Worm (Caenorhabditis elegans) whole organism, late embryonic: Measurements from ENCODE around the gene clec-128.
A peak's percentile ranks its signal among the peaks of the same experiment; 100 is the strongest.

Experiments
- C08G9.2 ChIP-seq: sonication (generic microtip); optimal IDR thresholded peaks from 2 replicates; lab custom pipeline; 2016; ENCODE audit warnings: mild to moderate bottlenecking, missing genetic modification characterization, moderate library complexity, missing compliant biosample characterization
- F13H6.1 ChIP-seq: sonication (generic microtip); optimal IDR thresholded peaks from 2 replicates; lab custom pipeline; 2016; ENCODE audit warnings: missing genetic modification characterization, missing compliant biosample characterization
- K09A11.1 ChIP-seq: sonication (generic microtip); optimal IDR thresholded peaks from 2 replicates; lab custom pipeline; 2017; ENCODE audit warnings: antibody characterized with exemption, mild to moderate bottlenecking, missing genetic modification characterization, missing compliant biosample characterization; ENCODE audit not compliant: insufficient read depth
- T23F11.4 ChIP-seq: fragments of 200-800 bp; sonication (Bioruptor generic); optimal IDR thresholded peaks from 2 replicates; lab custom pipeline; 2018; ENCODE audit warnings: mild to moderate bottlenecking, missing genetic modification characterization, missing compliant biosample characterization
- ahr-1 ChIP-seq: sonication (generic microtip); optimal IDR thresholded peaks from 2 replicates; lab custom pipeline; 2016; ENCODE audit warnings: missing genetic modification characterization, missing compliant biosample characterization
- ama-1 ChIP-seq: fragments of 150-350 bp; optimal IDR thresholded peaks from 2 replicates; lab custom pipeline; 2014
- ceh-14 ChIP-seq: sonication (generic microtip); optimal IDR thresholded peaks from 2 replicates; lab custom pipeline; 2016; ENCODE audit warnings: missing genotype, missing genetic modification characterization, missing compliant biosample characterization
- ceh-18 ChIP-seq: sonication (generic microtip); optimal IDR thresholded peaks from 2 replicates; lab custom pipeline; 2016; ENCODE audit warnings: missing genetic modification characterization, missing compliant biosample characterization
- ceh-2 ChIP-seq: sonication (generic microtip); optimal IDR thresholded peaks from 2 replicates; lab custom pipeline; 2016; ENCODE audit warnings: missing genotype, missing genetic modification characterization, missing compliant biosample characterization
- ceh-24 ChIP-seq: sonication (generic microtip); optimal IDR thresholded peaks from 2 replicates; lab custom pipeline; 2016; ENCODE audit warnings: mild to moderate bottlenecking, missing genetic modification characterization, missing compliant biosample characterization
- ceh-34 ChIP-seq: sonication (generic microtip); optimal IDR thresholded peaks from 2 replicates; lab custom pipeline; 2016; ENCODE audit warnings: mild to moderate bottlenecking, missing genetic modification characterization, missing compliant biosample characterization
- ceh-45 ChIP-seq: fragments of 200-800 bp; sonication (Bioruptor generic); IDR thresholded peaks from 2 replicates; pipeline ENCODE4 v1.3.6; 2022; ENCODE audit warnings: missing genetic modification reagents, missing genetic modification characterization, missing compliant biosample characterization
- ceh-9 ChIP-seq: sonication (generic microtip); optimal IDR thresholded peaks from 2 replicates; lab custom pipeline; 2016; ENCODE audit warnings: mild to moderate bottlenecking, missing genetic modification characterization, inconsistent platforms, missing compliant biosample characterization
- dmd-4 ChIP-seq: sonication (generic microtip); optimal IDR thresholded peaks from 2 replicates; lab custom pipeline; 2016; ENCODE audit warnings: borderline replicate concordance, missing genetic modification characterization, missing compliant biosample characterization
- elt-2 ChIP-seq: sonication (generic microtip); optimal IDR thresholded peaks from 2 replicates; lab custom pipeline; 2016; ENCODE audit warnings: missing genetic modification reagents, missing genetic modification characterization, missing compliant biosample characterization
- fax-1 ChIP-seq: sonication (generic microtip); optimal IDR thresholded peaks from 2 replicates; lab custom pipeline; 2016; ENCODE audit warnings: missing genotype, missing genetic modification characterization, missing compliant biosample characterization
- fkh-10 ChIP-seq: fragments of 150-350 bp; optimal IDR thresholded peaks from 2 replicates; lab custom pipeline; 2014; ENCODE audit warnings: missing biosample characterization, missing genetic modification reagents, missing genetic modification characterization
- fkh-6 ChIP-seq: sonication (generic microtip); optimal IDR thresholded peaks from 2 replicates; lab custom pipeline; 2016; ENCODE audit warnings: missing genetic modification characterization, missing compliant biosample characterization
- hlh-13 ChIP-seq: fragments of 200-800 bp; sonication (Bioruptor generic); optimal IDR thresholded peaks from 2 replicates; lab custom pipeline; 2018; ENCODE audit warnings: mild to moderate bottlenecking, missing genetic modification characterization, missing compliant biosample characterization
- hlh-15 ChIP-seq: sonication (generic microtip); optimal IDR thresholded peaks from 2 replicates; lab custom pipeline; 2016; ENCODE audit warnings: missing genetic modification characterization, missing compliant biosample characterization
- lin-11 ChIP-seq: fragments of 200-800 bp; sonication (Bioruptor generic); optimal IDR thresholded peaks from 2 replicates; lab custom pipeline; 2018; ENCODE audit warnings: mild to moderate bottlenecking, missing genetic modification characterization, missing compliant biosample characterization
- madf-2 ChIP-seq: sonication (generic microtip); optimal IDR thresholded peaks from 2 replicates; lab custom pipeline; 2017; ENCODE audit warnings: missing genetic modification characterization, missing compliant biosample characterization
- nfya-1 ChIP-seq: sonication (generic microtip); optimal IDR thresholded peaks from 2 replicates; lab custom pipeline; 2017; ENCODE audit warnings: missing genetic modification characterization, mild to moderate bottlenecking, missing compliant biosample characterization, antibody characterized with exemption, moderate library complexity
- nhr-232 ChIP-seq: sonication (generic microtip); optimal IDR thresholded peaks from 2 replicates; lab custom pipeline; 2016; ENCODE audit warnings: missing genetic modification characterization, missing compliant biosample characterization
- npax-4 ChIP-seq: sonication (generic microtip); optimal IDR thresholded peaks from 2 replicates; lab custom pipeline; 2016; ENCODE audit warnings: missing genetic modification characterization, missing compliant biosample characterization
- odd-2 ChIP-seq: sonication (generic microtip); optimal IDR thresholded peaks from 2 replicates; lab custom pipeline; 2017; ENCODE audit warnings: antibody characterized with exemption, mild to moderate bottlenecking, missing genetic modification characterization, missing compliant biosample characterization
- pax-1 ChIP-seq: fragments of 150-350 bp; optimal IDR thresholded peaks from 2 replicates; lab custom pipeline; 2014; ENCODE audit warnings: missing biosample characterization, missing genetic modification characterization
- pha-2 ChIP-seq: sonication (generic microtip); optimal IDR thresholded peaks from 2 replicates; lab custom pipeline; 2017; ENCODE audit warnings: mild to moderate bottlenecking, missing genetic modification characterization, missing compliant biosample characterization
- pha-4 ChIP-seq: fragments of 150-350 bp; optimal IDR thresholded peaks from 2 replicates; lab custom pipeline; 2018; ENCODE audit warnings: missing biosample characterization, missing genetic modification reagents, missing genetic modification characterization
- ref-2 ChIP-seq: sonication (generic microtip); optimal IDR thresholded peaks from 2 replicates; lab custom pipeline; 2016; ENCODE audit warnings: missing genetic modification characterization, missing compliant biosample characterization
- rnt-1 ChIP-seq: sonication (generic microtip); optimal IDR thresholded peaks from 2 replicates; lab custom pipeline; 2016; ENCODE audit warnings: missing genetic modification characterization, missing compliant biosample characterization
- sdc-2 ChIP-seq: sonication (generic microtip); optimal IDR thresholded peaks from 2 replicates; lab custom pipeline; 2016; ENCODE audit warnings: missing genotype, missing genetic modification characterization, missing compliant biosample characterization
- sox-2 ChIP-seq: fragments of 200-800 bp; sonication (Bioruptor generic); IDR thresholded peaks from 2 replicates; pipeline ENCODE4 v1.3.6; 2022; ENCODE audit warnings: missing genetic modification reagents, missing genetic modification characterization, missing compliant biosample characterization
- syd-9 ChIP-seq: sonication (generic microtip); optimal IDR thresholded peaks from 2 replicates; lab custom pipeline; 2016; ENCODE audit warnings: mild to moderate bottlenecking, missing genetic modification characterization, moderate library complexity, missing compliant biosample characterization
- ttx-3 ChIP-seq: sonication (generic microtip); optimal IDR thresholded peaks from 2 replicates; lab custom pipeline; 2016; ENCODE audit warnings: missing genetic modification reagents, missing genetic modification characterization, missing compliant biosample characterization
- unc-42 ChIP-seq: sonication (generic microtip); optimal IDR thresholded peaks from 2 replicates; lab custom pipeline; 2016; ENCODE audit warnings: missing genotype, missing genetic modification characterization, missing compliant biosample characterization
- zip-5 ChIP-seq: sonication (generic microtip); optimal IDR thresholded peaks from 2 replicates; lab custom pipeline; 2016; ENCODE audit warnings: missing genetic modification characterization, missing compliant biosample characterization
- ztf-16 ChIP-seq: sonication (generic microtip); optimal IDR thresholded peaks from 2 replicates; lab custom pipeline; 2017; ENCODE audit warnings: missing genetic modification characterization, missing compliant biosample characterization

The clec-128 gene

ce11 chrII:3555281-3555680 lies 15.5 kb downstream of the clec-128 start:
- TF ChIP-seq ceh-18 (tag; lab: Kevin White, UChicago) (no peak), lin-11 (tag; lab: Kevin White, UChicago) (no peak), ref-2 (tag; lab: Kevin White, UChicago) (no peak), ceh-34 (tag; lab: Kevin White, UChicago) (no peak), sdc-2 (no peak), ahr-1 (no peak), ceh-14 (tag; lab: Kevin White, UChicago) (no peak), fax-1 (tag; lab: Kevin White, UChicago) (no peak), npax-4 (tag; lab: Kevin White, UChicago) (no peak)

ce11 chrII:3554673-3555072 lies 16.2 kb downstream of the clec-128 start:
- TF ChIP-seq fkh-10 (GFP tag; lab: Kevin White, UChicago) (no peak), unc-42 (tag; lab: Kevin White, UChicago) (no peak), syd-9 (tag; lab: Kevin White, UChicago) (no peak), elt-2 (no peak), pax-1 (no peak), nhr-232 (tag; lab: Kevin White, UChicago) (no peak), zip-5 (tag; lab: Kevin White, UChicago) (no peak)

- no peak for TF ChIP-seq nfya-1 (tag; lab: Kevin White, UChicago)
- TF ChIP-seq T23F11.4 (GFP tag; lab: Kevin White, UChicago) = no peak
- TF ChIP-seq fkh-6 = no peak
- peak; percentile 32 for TF ChIP-seq elt-2
- TF ChIP-seq sox-2 (GFP tag; lab: Robert Waterston, UW) = no peak
- no peak for TF ChIP-seq hlh-13 (GFP tag; lab: Kevin White, UChicago)
- peak; percentile 60 for TF ChIP-seq unc-42 (tag; lab: Kevin White, UChicago)
- TF ChIP-seq pha-2 (tag; lab: Kevin White, UChicago) = no peak
- TF ChIP-seq ceh-14 (tag; lab: Kevin White, UChicago) = peak; percentile 61
- no peak for TF ChIP-seq ama-1 (lab: Kevin White, UChicago)
- TF ChIP-seq C08G9.2 (tag; lab: Kevin White, UChicago) = no peak
- no peak for TF ChIP-seq ztf-16
- no peak for TF ChIP-seq dmd-4
- TF ChIP-seq ceh-2 (tag; lab: Kevin White, UChicago) = peak; percentile 4
- TF ChIP-seq K09A11.1 (tag; lab: Kevin White, UChicago) = no peak
- TF ChIP-seq ttx-3 (tag; lab: Kevin White, UChicago) = peak; percentile 42
Observed at ce11 chrII:3553453-3553852, 17.4 kb downstream of the clec-128 start, which contains the start of gene dnc-3. dnc-3 (plus strand) TSS chrII:3553724.

- TF ChIP-seq hlh-15 (tag; lab: Kevin White, UChicago) (no peak), ceh-24 (tag; lab: Kevin White, UChicago) (no peak), ceh-9 (tag; lab: Kevin White, UChicago) (no peak), ref-2 (tag; lab: Kevin White, UChicago) (no peak), sox-2 (GFP tag; lab: Robert Waterston, UW) (no peak), ceh-45 (GFP tag; lab: Robert Waterston, UW) (no peak), rnt-1 (no peak), ceh-34 (tag; lab: Kevin White, UChicago) (no peak), nfya-1 (tag; lab: Kevin White, UChicago) (no peak), pha-4 (tag; lab: Kevin White, UChicago) (no peak), F13H6.1 (no peak), madf-2 (no peak), ceh-2 (tag; lab: Kevin White, UChicago) (no peak), pax-1 (no peak), odd-2 (no peak), ceh-18 (tag; lab: Kevin White, UChicago) (no peak), unc-42 (tag; lab: Kevin White, UChicago) (no peak)
Observed at ce11 chrII:3550352-3550751, 20.5 kb downstream of the clec-128 start, which contains the start of gene W10G11.19. W10G11.19 (plus strand) TSS chrII:3550652.
